Fruit fly (Drosophila melanogaster) whole organism, embryonic: Measurements from ENCODE around the gene IscU.

ENCODE experiments used
- Aef1 ChIP-seq: fragments of 200-800 bp; sonication (Bioruptor generic); IDR thresholded peaks from 3 replicates; pipeline ENCODE4 v1.3.6; 2022; ENCODE audit warnings: missing biosample characterization, missing genetic modification characterization
- Awh ChIP-seq: fragments of 200-800 bp; sonication (Bioruptor generic); IDR thresholded peaks from 2 replicates; pipeline ENCODE4, ENCODE4 v1.3.6; 2022; ENCODE audit warnings: missing biosample characterization, missing genetic modification characterization
- Blimp-1 ChIP-seq: fragments of 200-800 bp; sonication (Bioruptor generic); optimal IDR thresholded peaks from 3 replicates; lab custom pipeline; 2018; ENCODE audit warnings: missing biosample characterization, missing genetic modification characterization, mild to moderate bottlenecking, moderate library complexity, missing genetic modification reagents
- BtbVII ChIP-seq: fragments of 200-800 bp; sonication (Bioruptor generic); optimal IDR thresholded peaks from 3 replicates; lab custom pipeline; 2017; ENCODE audit warnings: missing biosample characterization, mild to moderate bottlenecking, missing genetic modification characterization
- CG10267 ChIP-seq: fragments of 200-800 bp; sonication (Bioruptor generic); optimal IDR thresholded peaks from 2 replicates; lab custom pipeline; 2018; ENCODE audit warnings: missing biosample characterization, mild to moderate bottlenecking, missing genetic modification characterization, moderate library complexity
- CG11093 ChIP-seq: fragments of 200-800 bp; sonication (Bioruptor generic); IDR thresholded peaks from 3 replicates; pipeline ENCODE4 v1.3.6; 2022; ENCODE audit warnings: missing biosample characterization, missing genetic modification characterization
- CG11695 ChIP-seq: fragments of 200-800 bp; sonication (Bioruptor generic); IDR thresholded peaks from 3 replicates; pipeline ENCODE4 v1.3.6; 2022; ENCODE audit warnings: missing biosample characterization, missing genetic modification characterization
- CG11696 ChIP-seq: fragments of 200-800 bp; sonication (Bioruptor generic); IDR thresholded peaks from 2 replicates; pipeline ENCODE4 v1.3.6; 2022; ENCODE audit warnings: missing biosample characterization, missing genetic modification characterization
- CG12744 ChIP-seq: fragments of 200-800 bp; sonication (Bioruptor generic); optimal IDR thresholded peaks from 2 replicates; lab custom pipeline; 2016; ENCODE audit warnings: missing biosample characterization, missing genetic modification characterization
- CG14014 ChIP-seq: fragments of 200-800 bp; sonication (Bioruptor generic); IDR thresholded peaks from 2 replicates; pipeline ENCODE4 v1.3.6; 2022; ENCODE audit warnings: missing biosample characterization, missing genetic modification characterization
- CG14860 ChIP-seq: fragments of 200-800 bp; sonication (Bioruptor generic); IDR thresholded peaks from 3 replicates; pipeline ENCODE4 v1.3.6; 2022; ENCODE audit warnings: missing biosample characterization, missing genetic modification characterization; ENCODE audit not compliant: partially characterized antibody
- CG14965 ChIP-seq: fragments of 200-800 bp; sonication (Bioruptor generic); optimal IDR thresholded peaks from 2 replicates; lab custom pipeline; 2016; ENCODE audit warnings: missing biosample characterization, missing genetic modification characterization, borderline replicate concordance
- CG17359 ChIP-seq: fragments of 200-800 bp; sonication (Bioruptor generic); optimal IDR thresholded peaks from 3 replicates; lab custom pipeline; 2018; ENCODE audit warnings: missing biosample characterization, mild to moderate bottlenecking, missing genetic modification characterization, moderate library complexity
- CG2199 ChIP-seq: fragments of 200-800 bp; sonication (Bioruptor generic); IDR thresholded peaks from 3 replicates; pipeline ENCODE4 v1.3.6; 2022; ENCODE audit warnings: missing biosample characterization, missing genetic modification characterization
- CG31441 ChIP-seq: fragments of 200-800 bp; sonication (Bioruptor generic); IDR thresholded peaks from 2 replicates; pipeline ENCODE4 v1.3.6; 2022; ENCODE audit warnings: missing biosample characterization, missing genetic modification characterization
- CG3163 ChIP-seq: fragments of 200-800 bp; sonication (Bioruptor generic); optimal IDR thresholded peaks from 3 replicates; lab custom pipeline; 2016; ENCODE audit warnings: missing biosample characterization, missing genetic modification characterization
- CG32772 ChIP-seq: fragments of 200-800 bp; sonication (Bioruptor generic); IDR thresholded peaks from 2 replicates; pipeline ENCODE4 v1.3.6; 2022; ENCODE audit warnings: missing biosample characterization, missing genetic modification characterization
- CG3726 ChIP-seq: fragments of 200-800 bp; sonication (Bioruptor generic); IDR thresholded peaks from 3 replicates; pipeline ENCODE4, ENCODE4 v1.3.6; 2022; ENCODE audit warnings: missing biosample characterization, missing genetic modification characterization
- CG43689 ChIP-seq: fragments of 200-800 bp; sonication (Bioruptor generic); IDR thresholded peaks from 2 replicates; pipeline ENCODE4 v1.3.6; 2022; ENCODE audit warnings: missing biosample characterization, missing genetic modification characterization
- CG8944 ChIP-seq: fragments of 200-800 bp; sonication (Bioruptor generic); optimal IDR thresholded peaks from 3 replicates; lab custom pipeline; 2016; ENCODE audit warnings: missing biosample characterization, missing genetic modification characterization
- CG9932 ChIP-seq: fragments of 200-800 bp; sonication (Bioruptor generic); IDR thresholded peaks from 2 replicates; pipeline ENCODE4 v1.3.6; 2022; ENCODE audit warnings: missing biosample characterization, missing genetic modification characterization
- CoRest ChIP-seq: fragments of 200-800 bp; sonication (Bioruptor generic); optimal IDR thresholded peaks from 3 replicates; lab custom pipeline; 2018; ENCODE audit warnings: missing biosample characterization, mild to moderate bottlenecking, missing genetic modification characterization, moderate library complexity
- Dek ChIP-seq: fragments of 200-800 bp; sonication (Bioruptor generic); optimal IDR thresholded peaks from 3 replicates; lab custom pipeline; 2019; ENCODE audit warnings: missing biosample characterization, mild to moderate bottlenecking, missing genetic modification characterization, moderate library complexity
- Doc2 ChIP-seq: fragments of 200-800 bp; sonication (Bioruptor generic); IDR thresholded peaks from 2 replicates; pipeline ENCODE4 v1.3.6; 2022; ENCODE audit warnings: missing biosample characterization, missing genetic modification characterization
- H15 ChIP-seq: fragments of 200-800 bp; sonication (Bioruptor generic); IDR thresholded peaks from 3 replicates; pipeline ENCODE4 v1.3.6; 2022; ENCODE audit warnings: missing biosample characterization, missing genetic modification characterization
- MBD-R2 ChIP-seq: fragments of 200-800 bp; sonication (Bioruptor generic); IDR thresholded peaks from 2 replicates; pipeline ENCODE4 v1.3.6; 2022; ENCODE audit warnings: missing biosample characterization, missing genetic modification characterization
- Max ChIP-seq: fragments of 200-800 bp; sonication (Bioruptor generic); optimal IDR thresholded peaks from 2 replicates; lab custom pipeline; 2016; ENCODE audit warnings: missing biosample characterization, mild to moderate bottlenecking, missing genetic modification characterization
- Med ChIP-seq: fragments of 200-800 bp; sonication (Bioruptor generic); peaks from one replicate; lab custom pipeline; 2016; ENCODE audit warnings: missing biosample characterization, missing genetic modification characterization, mild to moderate bottlenecking, inconsistent platforms, moderate library complexity
- NC2β ChIP-seq: fragments of 200-800 bp; sonication (Bioruptor generic); optimal IDR thresholded peaks from 2 replicates; lab custom pipeline; 2016; ENCODE audit warnings: missing biosample characterization, missing genetic modification characterization
- NfI ChIP-seq: fragments of 200-800 bp; sonication (Bioruptor generic); optimal IDR thresholded peaks from 3 replicates; lab custom pipeline; 2018; ENCODE audit warnings: missing biosample characterization, mild to moderate bottlenecking, missing genetic modification characterization, moderate library complexity
- Poxn ChIP-seq: fragments of 200-800 bp; sonication (Bioruptor generic); IDR thresholded peaks from 2 replicates; pipeline ENCODE4 v1.3.6; 2022; ENCODE audit warnings: missing biosample characterization, missing genetic modification characterization
- Sox100B ChIP-seq: fragments of 200-800 bp; sonication (Bioruptor generic); optimal IDR thresholded peaks from 3 replicates; lab custom pipeline; 2018; ENCODE audit warnings: missing biosample characterization, mild to moderate bottlenecking, missing genetic modification characterization
- Spps ChIP-seq: fragments of 200-800 bp; sonication (Bioruptor generic); optimal IDR thresholded peaks from 2 replicates; lab custom pipeline; 2018; ENCODE audit warnings: missing biosample characterization, mild to moderate bottlenecking, missing genetic modification characterization
- Vsx1 ChIP-seq: fragments of 200-800 bp; sonication (Bioruptor generic); optimal IDR thresholded peaks from 2 replicates; lab custom pipeline; 2017; ENCODE audit warnings: missing biosample characterization, mild to moderate bottlenecking, missing genetic modification characterization, missing genetic modification reagents
- abd-A ChIP-seq: fragments of 200-800 bp; sonication (Bioruptor generic); optimal IDR thresholded peaks from 3 replicates; lab custom pipeline; 2019; ENCODE audit warnings: missing biosample characterization, mild to moderate bottlenecking, missing genetic modification characterization, moderate library complexity
- chif ChIP-seq, 2 experiments: fragments of 200-800 bp; sonication (Bioruptor generic); optimal IDR thresholded peaks; 3 replicates each; lab custom pipeline; 2016; ENCODE audit warnings: missing biosample characterization in 2 of 2, missing genetic modification characterization in 2 of 2
- cwo ChIP-seq: fragments of 200-800 bp; sonication (Bioruptor generic); optimal IDR thresholded peaks from 3 replicates; lab custom pipeline; 2017; ENCODE audit warnings: missing biosample characterization, missing genetic modification characterization, mild to moderate bottlenecking, moderate library complexity, missing genetic modification reagents
- dmrt99B ChIP-seq: fragments of 200-800 bp; sonication (Bioruptor generic); optimal IDR thresholded peaks from 2 replicates; lab custom pipeline; 2018; ENCODE audit warnings: missing biosample characterization, mild to moderate bottlenecking, missing genetic modification characterization, moderate library complexity
- esg ChIP-seq: fragments of 200-800 bp; sonication (Bioruptor generic); conservative IDR thresholded peaks from 2 replicates; pipeline ENCODE4 v1.3.6; 2022; ENCODE audit warnings: missing biosample characterization, missing genetic modification characterization
- fu2 ChIP-seq: fragments of 200-800 bp; sonication (Bioruptor generic); optimal IDR thresholded peaks from 2 replicates; lab custom pipeline; 2016; ENCODE audit warnings: missing biosample characterization, missing genetic modification characterization
- grn ChIP-seq: fragments of 200-800 bp; sonication (Bioruptor generic); optimal IDR thresholded peaks from 3 replicates; lab custom pipeline; 2017; ENCODE audit warnings: missing biosample characterization, missing genetic modification characterization
- ind ChIP-seq: fragments of 200-800 bp; sonication (Bioruptor generic); optimal IDR thresholded peaks from 3 replicates; lab custom pipeline; 2016; ENCODE audit warnings: missing biosample characterization, missing genetic modification characterization
- jing ChIP-seq: fragments of 200-800 bp; sonication (Bioruptor generic); optimal IDR thresholded peaks from 2 replicates; lab custom pipeline; 2018; ENCODE audit warnings: missing biosample characterization, mild to moderate bottlenecking, missing genetic modification characterization
- lov ChIP-seq, 2 experiments: fragments of 200-800 bp in 1 of 2; fragments of >200 bp in 1 of 2; sonication (Bioruptor generic) in 1 of 2; IDR thresholded peaks in 1 of 2; optimal IDR thresholded peaks in 1 of 2; 2 replicates in 1 of 2; 3 replicates in 1 of 2; pipeline versions ENCODE4 v1.3.6 to Lab custom; 2017 to 2022; ENCODE audit warnings: missing biosample characterization in 1 of 2, missing genetic modification characterization in 1 of 2
- otp ChIP-seq: fragments of 200-800 bp; sonication (Bioruptor generic); IDR thresholded peaks from 3 replicates; pipeline ENCODE4, ENCODE4 v1.3.6; 2022; ENCODE audit warnings: missing biosample characterization, missing genetic modification characterization
- ssp ChIP-seq: fragments of 200-800 bp; sonication (Bioruptor generic); IDR thresholded peaks from 2 replicates; pipeline ENCODE4 v1.3.6; 2022; ENCODE audit warnings: missing biosample characterization, missing genetic modification characterization
- sug ChIP-seq: fragments of 200-800 bp; optimal IDR thresholded peaks from 2 replicates; lab custom pipeline; 2019; ENCODE audit warnings: missing biosample characterization, mild to moderate bottlenecking, missing genetic modification characterization, moderate library complexity
- tx ChIP-seq: fragments of 200-800 bp; sonication (Bioruptor generic); optimal IDR thresholded peaks from 2 replicates; lab custom pipeline; 2016; ENCODE audit warnings: missing biosample characterization, missing genetic modification characterization
- zf30C ChIP-seq: fragments of 200-800 bp; sonication (Bioruptor generic); optimal IDR thresholded peaks from 3 replicates; lab custom pipeline; 2018; ENCODE audit warnings: missing biosample characterization, mild to moderate bottlenecking, missing genetic modification characterization

Gene IscU

dm6 chr3R:8788722-8789400 is 35.1 kb downstream of the IscU start (continued):
- no peak for TF ChIP-seq tx (GFP tag; lab: Kevin White, UChicago)
- peak; percentile 35 for TF ChIP-seq jing (GFP tag; lab: Kevin White, UChicago)
- TF ChIP-seq chif (GFP tag; optimal IDR thresholded peaks at IDR 0.05; lab: Kevin White, UChicago): peak in 1 of 2 experiments; percentile 22
- no peak; the same call in 1 of the 2 replicates for TF ChIP-seq Awh (GFP tag; lab: Robert Waterston, UW)
- no peak for TF ChIP-seq CG9932 (GFP tag; lab: Robert Waterston, UW)
- no peak for TF ChIP-seq Max (GFP tag; lab: Kevin White, UChicago)
- peak; percentile 100 for TF ChIP-seq CG2199 (GFP tag; lab: Robert Waterston, UW)
- TF ChIP-seq ssp (GFP tag; lab: Robert Waterston, UW): peak; percentile 54; the same call in 1 of the 2 replicates
- TF ChIP-seq CG43689 (GFP tag; lab: Robert Waterston, UW): peak; percentile 56
- TF ChIP-seq BtbVII (GFP tag; lab: Kevin White, UChicago): peak; percentile 11
- TF ChIP-seq Dek (tag; lab: Kevin White, UChicago): peak; percentile 21
- peak; percentile 70 for TF ChIP-seq CG17359
- TF ChIP-seq CG14860: no peak
- no peak for TF ChIP-seq Doc2
- TF ChIP-seq CoRest (tag; lab: Kevin White, UChicago): peak; percentile 21
- peak; percentile 81 for TF ChIP-seq dmrt99B (tag; lab: Kevin White, UChicago)
- no peak for TF ChIP-seq CG12744
- TF ChIP-seq CG11695 (GFP tag; lab: Robert Waterston, UW): peak; percentile 52; the same call in 1 of the 3 replicates
- TF ChIP-seq Poxn: no peak
- peak; percentile 18 for TF ChIP-seq cwo (GFP tag; lab: Kevin White, UChicago)
- TF ChIP-seq sug (tag; lab: Kevin White, UChicago): no peak
- TF ChIP-seq Med: peak; percentile 13
- TF ChIP-seq Vsx1: peak; percentile 17
- peak; percentile 25 for TF ChIP-seq grn
- no peak for TF ChIP-seq lov (optimal IDR thresholded peaks at IDR 0.05; lab: Kevin White, UChicago)
- TF ChIP-seq lov (GFP tag; IDR thresholded peaks at IDR 0.05; lab: Robert Waterston, UW): no peak
- TF ChIP-seq Sox100B (GFP tag; lab: Kevin White, UChicago): peak; percentile 54
- TF ChIP-seq CG11093: peak; percentile 62; the same call in 1 of the 3 replicates
- peak; percentile 71 for TF ChIP-seq CG32772
- no peak for TF ChIP-seq zf30C
- no peak for TF ChIP-seq NC2β
- peak; percentile 28; the same call in 1 of the 3 replicates for TF ChIP-seq otp (GFP tag; lab: Robert Waterston, UW)
- TF ChIP-seq CG14965 (GFP tag; lab: Kevin White, UChicago): no peak
- peak; percentile 53 for TF ChIP-seq Blimp-1 (GFP tag; lab: Kevin White, UChicago)
- no peak for TF ChIP-seq fu2
- TF ChIP-seq CG14014: peak; percentile 28; the same call in 1 of the 2 replicates
- no peak for TF ChIP-seq CG8944 (GFP tag; lab: Kevin White, UChicago)
- 0 out of 3 replicates have a peak, but pooled peaks have one; percentile 33 for TF ChIP-seq Aef1 (GFP tag; lab: Robert Waterston, UW)
- TF ChIP-seq H15 (GFP tag; lab: Robert Waterston, UW): peak; percentile 59; the same call in 1 of the 3 replicates
- TF ChIP-seq CG10267 (tag; lab: Kevin White, UChicago): peak; percentile 33
- peak; percentile 90 for TF ChIP-seq CG11696
- TF ChIP-seq ind (GFP tag; lab: Kevin White, UChicago): peak; percentile 34
- peak; percentile 81 for TF ChIP-seq CG31441 (GFP tag; lab: Robert Waterston, UW)
- TF ChIP-seq MBD-R2 (GFP tag; lab: Robert Waterston, UW): no peak
- 0 out of 3 replicates have a peak, but pooled peaks have one; percentile 59 for TF ChIP-seq CG3726
- TF ChIP-seq esg (GFP tag; lab: Robert Waterston, UW): peak; percentile 49
- peak; percentile 50 for TF ChIP-seq NfI
- peak; percentile 30 for TF ChIP-seq Spps (tag; lab: Kevin White, UChicago)
- TF ChIP-seq CG3163: no peak
- TF ChIP-seq abd-A (tag; lab: Kevin White, UChicago): peak; percentile 11
